Worm (Caenorhabditis elegans): ENCODE results near the gene Y94H6A.5.

Gene Y94H6A.5

DNA sequence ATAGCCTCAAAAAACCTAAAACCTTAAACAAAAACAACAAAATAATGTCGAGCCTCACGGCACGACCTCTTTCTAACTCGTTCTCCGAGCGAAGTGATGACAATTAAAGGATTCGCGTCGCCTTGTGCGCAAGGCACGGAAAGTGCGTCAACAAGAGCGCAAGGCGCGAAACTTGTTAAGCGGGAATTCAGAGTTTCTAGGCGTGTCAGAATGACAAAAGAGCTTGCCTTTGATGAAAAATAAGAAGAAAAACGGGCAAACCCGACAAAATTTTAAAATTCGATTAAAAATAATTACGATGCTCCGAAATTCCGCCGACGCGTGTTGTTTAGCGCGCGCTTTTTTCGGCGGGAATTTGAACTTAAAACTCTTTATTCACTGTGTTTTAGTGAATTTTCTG lies 32.4 kb downstream of the Y94H6A.5 start:
- peak; percentile 93 for TF ChIP-seq Y48G9A.11 (GFP tag; IDR thresholded peaks at IDR 0.05)
- TF ChIP-seq lin-38 (GFP tag; IDR thresholded peaks at IDR 0.05): peak; percentile 44

DNA sequence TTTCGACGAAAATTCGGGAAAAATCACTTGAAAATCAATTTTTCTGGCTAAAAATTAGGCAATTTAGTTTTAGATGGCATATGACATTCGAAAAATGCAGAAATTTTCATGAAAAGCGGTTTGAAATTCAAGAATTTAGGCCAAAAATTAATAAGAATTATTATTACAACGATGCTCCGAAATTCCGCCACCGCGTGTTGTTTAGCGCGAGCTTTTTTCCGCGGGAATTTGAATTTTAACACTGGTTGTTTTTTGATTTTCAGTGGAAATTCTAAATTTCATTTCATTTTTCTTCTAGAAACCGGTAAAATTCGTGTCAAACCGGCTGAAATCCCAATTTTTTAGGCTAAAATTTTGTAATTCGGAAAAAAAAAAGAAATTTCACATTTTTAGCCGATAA lies 33.1 kb downstream of the Y94H6A.5 start:
- TF ChIP-seq spr-3 (GFP tag; optimal IDR thresholded peaks at IDR 0.05) (no peak), Y48G9A.11 (GFP tag; IDR thresholded peaks at IDR 0.05) (peak; percentile 97), rbr-2 (tag; optimal IDR thresholded peaks at IDR 0.05) (no peak), duxl-1 (tag; optimal IDR thresholded peaks at IDR 0.05; ENCODE audit: poor library complexity) (no peak), jun-1 (tag; optimal IDR thresholded peaks at IDR 0.05) (no peak), F10B5.3 (tag; optimal IDR thresholded peaks at IDR 0.05) (no peak), Y75B8A.6 (GFP tag; IDR thresholded peaks at IDR 0.05) (no peak), lin-15B (tag; optimal IDR thresholded peaks at IDR 0.05) (no peak), mdl-1 (tag; optimal IDR thresholded peaks at IDR 0.05) (no peak), daf-19 (GFP tag; conservative IDR thresholded peaks at IDR 0.05) (no peak), nhr-10 (tag; optimal IDR thresholded peaks at IDR 0.05) (no peak), ama-1 (optimal IDR thresholded peaks at IDR 0.05) (no peak), dpl-1 (GFP tag; optimal IDR thresholded peaks at IDR 0.05) (peak; percentile 80), nhr-11 (tag; optimal IDR thresholded peaks at IDR 0.05) (no peak), zfp-2 (tag; optimal IDR thresholded peaks at IDR 0.05) (no peak), zfp-3 (GFP tag; conservative IDR thresholded peaks at IDR 0.05) (no peak), vab-7 (GFP tag; IDR thresholded peaks at IDR 0.05) (no peak), pqm-1 (tag; optimal IDR thresholded peaks at IDR 0.05) (no peak), php-3 (GFP tag; IDR thresholded peaks at IDR 0.05) (no peak), zip-2 (tag; optimal IDR thresholded peaks at IDR 0.05) (no peak), lsy-2 (tag; optimal IDR thresholded peaks at IDR 0.05) (peak in 1 of 2 experiments; percentile 34), mep-1 (tag; optimal IDR thresholded peaks at IDR 0.05) (no peak), nhr-102 (tag; optimal IDR thresholded peaks at IDR 0.05) (no peak), nhr-41 (GFP tag; IDR thresholded peaks at IDR 0.05) (no peak), ctbp-1 (GFP tag; IDR thresholded peaks at IDR 0.05) (no peak), mes-2 (tag; optimal IDR thresholded peaks at IDR 0.05; ENCODE audit: poor library complexity, severe bottlenecking) (peak; percentile 50), madf-5 (GFP tag; IDR thresholded peaks at IDR 0.05) (no peak), spr-1 (tag; optimal IDR thresholded peaks at IDR 0.05) (no peak), nhr-111 (GFP tag; optimal IDR thresholded peaks at IDR 0.05) (no peak), nhr-6 (tag; optimal IDR thresholded peaks at IDR 0.05) (no peak), ztf-11 (tag; optimal IDR thresholded peaks at IDR 0.05) (no peak), D1046.2 (GFP tag; IDR thresholded peaks at IDR 0.05) (no peak), ztf-7 (tag; optimal IDR thresholded peaks at IDR 0.05) (no peak), nhr-42 (GFP tag; IDR thresholded peaks at IDR 0.05) (no peak), pha-4 (GFP tag; IDR thresholded peaks at IDR 0.05) (no peak), pha-4 (tag; optimal IDR thresholded peaks at IDR 0.05) (no peak), snpc-4 (tag; optimal IDR thresholded peaks at IDR 0.05) (no peak), ceh-28 (tag; optimal IDR thresholded peaks at IDR 0.05) (no peak), T20F7.1 (GFP tag; optimal IDR thresholded peaks at IDR 0.05) (peak; percentile 90), ceh-32 (tag; optimal IDR thresholded peaks at IDR 0.05; ENCODE audit: poor library complexity) (no peak), F49E8.2 (tag; optimal IDR thresholded peaks at IDR 0.05; ENCODE audit: borderline replicate concordance) (no peak), lin-39 (tag; optimal IDR thresholded peaks at IDR 0.05) (no peak), nhr-25 (tag; optimal IDR thresholded peaks at IDR 0.05; ENCODE audit: borderline replicate concordance, insufficient read depth) (no peak), madf-9 (GFP tag; conservative IDR thresholded peaks at IDR 0.05) (no peak), tra-1 (GFP tag; IDR thresholded peaks at IDR 0.05) (no peak), daf-12 (tag; optimal IDR thresholded peaks at IDR 0.05) (no peak), fos-1 (tag; optimal IDR thresholded peaks at IDR 0.05) (no peak), ceh-62 (tag; optimal IDR thresholded peaks at IDR 0.05) (no peak), lin-38 (GFP tag; IDR thresholded peaks at IDR 0.05) (peak; percentile 21), saeg-2 (GFP tag; IDR thresholded peaks at IDR 0.05) (no peak)

Measured in whole organism, L4 larva.